Worm (Caenorhabditis elegans) whole organism, L1 larva: ENCODE data around the gene dtmk-1.
A peak's percentile ranks its signal among the peaks of the same experiment; 100 is the strongest.

ENCODE experiments used
- C16A3.4 ChIP-seq: fragments of 150-350 bp; optimal IDR thresholded peaks from 2 replicates; lab custom pipeline; 2014; ENCODE audit warnings: missing biosample characterization, missing genetic modification characterization
- F16B12.6 ChIP-seq: fragments of 150-350 bp; optimal IDR thresholded peaks from 2 replicates; lab custom pipeline; 2014; ENCODE audit warnings: missing biosample characterization, missing genetic modification characterization
- Y116A8C.19 ChIP-seq: sonication (generic microtip); optimal IDR thresholded peaks from 2 replicates; lab custom pipeline; 2016; ENCODE audit warnings: missing compliant biosample characterization, missing genetic modification characterization, borderline replicate concordance
- aha-1 ChIP-seq: fragments of 150-350 bp; optimal IDR thresholded peaks from 2 replicates; lab custom pipeline; 2014; ENCODE audit warnings: missing biosample characterization, missing genetic modification characterization
- blmp-1 ChIP-seq: fragments of 150-350 bp; optimal IDR thresholded peaks from 2 replicates; lab custom pipeline; 2014; ENCODE audit warnings: missing biosample characterization, missing genetic modification characterization
- ces-1 ChIP-seq: fragments of 150-350 bp; optimal IDR thresholded peaks from 2 replicates; lab custom pipeline; 2014; ENCODE audit warnings: missing biosample characterization, missing genetic modification reagents, missing genetic modification characterization
- efl-1 ChIP-seq, 4 experiments: fragments of 150-350 bp; optimal IDR thresholded peaks in 3 of 4; peaks in 1 of 4; 1 replicate in 1 of 4; 2 replicates in 3 of 4; lab custom pipeline; 2014; ENCODE audit warnings: missing biosample characterization in 2 of 4, missing genetic modification characterization in 2 of 4, missing genetic modification reagents in 2 of 4
- efl-3 ChIP-seq: fragments of 200-800 bp; sonication (Bioruptor generic); optimal IDR thresholded peaks from 2 replicates; lab custom pipeline; 2018; ENCODE audit warnings: mild to moderate bottlenecking, missing genetic modification characterization, missing compliant biosample characterization
- egl-13 ChIP-seq: sonication (generic microtip); optimal IDR thresholded peaks from 2 replicates; lab custom pipeline; 2016; ENCODE audit warnings: missing genotype, missing genetic modification reagents, missing genetic modification characterization, missing compliant biosample characterization
- elt-3 ChIP-seq, 6 experiments: fragments of 150-350 bp in 1 of 6; sonication (generic microtip); optimal IDR thresholded peaks; 2 replicates each; lab custom pipeline; 2017 to 2018; ENCODE audit warnings: missing biosample characterization in 6 of 6, missing genetic modification characterization in 6 of 6, inconsistent platforms in 1 of 6
- ets-5 ChIP-seq: fragments of 200-800 bp; sonication (Bioruptor generic); IDR thresholded peaks from 2 replicates; pipeline ENCODE4 v1.3.6; 2022; ENCODE audit warnings: missing genetic modification characterization, missing compliant biosample characterization
- fkh-10 ChIP-seq: sonication (generic microtip); optimal IDR thresholded peaks from 2 replicates; lab custom pipeline; 2017; ENCODE audit warnings: missing biosample characterization, missing genetic modification reagents, missing genetic modification characterization
- fkh-4 ChIP-seq: sonication (generic microtip); optimal IDR thresholded peaks from 2 replicates; lab custom pipeline; 2016; ENCODE audit warnings: missing compliant biosample characterization, missing genetic modification characterization, borderline replicate concordance
- fkh-8 ChIP-seq: sonication (generic microtip); optimal IDR thresholded peaks from 2 replicates; lab custom pipeline; 2016; ENCODE audit warnings: mild to moderate bottlenecking, missing genetic modification characterization, missing compliant biosample characterization
- grh-1 ChIP-seq: fragments of 200-800 bp; sonication (Bioruptor generic); IDR thresholded peaks from 2 replicates; pipeline ENCODE4 v1.3.6; 2022; ENCODE audit warnings: missing genetic modification reagents, missing genetic modification characterization, missing compliant biosample characterization
- jun-1 ChIP-seq: fragments of 150-350 bp; optimal IDR thresholded peaks from 2 replicates; lab custom pipeline; 2014; ENCODE audit warnings: missing biosample characterization, missing genetic modification reagents, missing genetic modification characterization
- lin-13 ChIP-seq: fragments of 150-350 bp; optimal IDR thresholded peaks from 2 replicates; lab custom pipeline; 2014; ENCODE audit warnings: missing biosample characterization, missing genetic modification reagents, missing genetic modification characterization
- lin-14 ChIP-seq: fragments of 200-800 bp; sonication (Bioruptor generic); optimal IDR thresholded peaks from 2 replicates; lab custom pipeline; 2018; ENCODE audit warnings: mild to moderate bottlenecking, missing genetic modification characterization, moderate library complexity, missing compliant biosample characterization
- mab-9 ChIP-seq: fragments of 200-800 bp; sonication (Bioruptor generic); IDR thresholded peaks from 2 replicates; pipeline ENCODE4 v1.3.6; 2022; ENCODE audit warnings: missing genetic modification reagents, missing genetic modification characterization, missing compliant biosample characterization
- mef-2 ChIP-seq: fragments of 150-350 bp; optimal IDR thresholded peaks from 2 replicates; lab custom pipeline; 2014; ENCODE audit warnings: missing biosample characterization, missing genetic modification characterization
- mep-1 ChIP-seq: fragments of 150-350 bp; optimal IDR thresholded peaks from 2 replicates; lab custom pipeline; 2014; ENCODE audit warnings: missing biosample characterization, missing genetic modification characterization
- nhr-11 ChIP-seq: fragments of 150-350 bp; optimal IDR thresholded peaks from 2 replicates; lab custom pipeline; 2014; ENCODE audit warnings: missing biosample characterization, missing genetic modification characterization
- nhr-12 ChIP-seq: sonication (generic microtip); optimal IDR thresholded peaks from 2 replicates; lab custom pipeline; 2017; ENCODE audit warnings: missing biosample characterization, missing genetic modification characterization
- nhr-20 ChIP-seq: sonication (generic microtip); optimal IDR thresholded peaks from 2 replicates; lab custom pipeline; 2016; ENCODE audit warnings: mild to moderate bottlenecking, missing genetic modification characterization, missing compliant biosample characterization
- nhr-237 ChIP-seq: fragments of 150-350 bp; optimal IDR thresholded peaks from 2 replicates; lab custom pipeline; 2014; ENCODE audit warnings: missing biosample characterization, missing genetic modification characterization
- nhr-90 ChIP-seq: sonication (generic microtip); optimal IDR thresholded peaks from 2 replicates; lab custom pipeline; 2016; ENCODE audit warnings: mild to moderate bottlenecking, missing genetic modification characterization, missing compliant biosample characterization; ENCODE audit not compliant: poor library complexity
- pax-3 ChIP-seq: fragments of 200-800 bp; sonication (Bioruptor generic); optimal IDR thresholded peaks from 2 replicates; lab custom pipeline; 2018; ENCODE audit warnings: mild to moderate bottlenecking, missing genetic modification characterization, moderate library complexity, missing compliant biosample characterization
- pqm-1 ChIP-seq: sonication (generic microtip); optimal IDR thresholded peaks from 3 replicates; lab custom pipeline; 2017; ENCODE audit warnings: missing biosample characterization, missing genetic modification characterization
- skn-1 ChIP-seq: fragments of 150-350 bp; optimal IDR thresholded peaks from 2 replicates; lab custom pipeline; 2014; ENCODE audit warnings: missing biosample characterization, missing genetic modification characterization
- snpc-4 ChIP-seq: fragments of 150-350 bp; optimal IDR thresholded peaks from 2 replicates; lab custom pipeline; 2014; ENCODE audit warnings: missing biosample characterization, missing genetic modification characterization
- sox-4 ChIP-seq: sonication (generic microtip); optimal IDR thresholded peaks from 2 replicates; lab custom pipeline; 2016; ENCODE audit warnings: missing genetic modification characterization, missing compliant biosample characterization
- swsn-7 ChIP-seq: sonication (generic microtip); optimal IDR thresholded peaks from 2 replicates; lab custom pipeline; 2016; ENCODE audit warnings: missing genetic modification characterization, missing compliant biosample characterization
- tbx-2 ChIP-seq: sonication (generic microtip); optimal IDR thresholded peaks from 2 replicates; lab custom pipeline; 2016; ENCODE audit warnings: missing genetic modification characterization, missing compliant biosample characterization
- tlp-1 ChIP-seq: fragments of 150-350 bp; optimal IDR thresholded peaks from 2 replicates; lab custom pipeline; 2014; ENCODE audit warnings: missing biosample characterization, missing genetic modification characterization
- unc-130 ChIP-seq: fragments of 150-350 bp; optimal IDR thresholded peaks from 2 replicates; lab custom pipeline; 2017; ENCODE audit warnings: missing biosample characterization, missing genetic modification characterization, inconsistent platforms
- unc-30 ChIP-seq: sonication (generic microtip); optimal IDR thresholded peaks from 2 replicates; lab custom pipeline; 2017; ENCODE audit warnings: missing biosample characterization, missing genetic modification characterization
- unc-62 ChIP-seq: fragments of 150-350 bp; optimal IDR thresholded peaks from 2 replicates; lab custom pipeline; 2014; ENCODE audit warnings: missing biosample characterization, missing genetic modification reagents, missing genetic modification characterization
- unc-86 ChIP-seq: sonication (generic microtip); optimal IDR thresholded peaks from 2 replicates; lab custom pipeline; 2016; ENCODE audit warnings: missing genetic modification characterization, missing compliant biosample characterization
- unc-98 ChIP-seq: fragments of 200-800 bp; sonication (Bioruptor generic); IDR thresholded peaks from 2 replicates; pipeline ENCODE4 v1.3.6; 2022; ENCODE audit warnings: missing genetic modification characterization, missing compliant biosample characterization
- vab-15 ChIP-seq: sonication (generic microtip); optimal IDR thresholded peaks from 2 replicates; lab custom pipeline; 2017; ENCODE audit warnings: missing genotype, mild to moderate bottlenecking, missing genetic modification characterization, missing compliant biosample characterization
- xbp-1 ChIP-seq: sonication (generic microtip); optimal IDR thresholded peaks from 2 replicates; lab custom pipeline; 2016; ENCODE audit warnings: missing genetic modification characterization, missing compliant biosample characterization
- zag-1 ChIP-seq: fragments of 150-350 bp; optimal IDR thresholded peaks from 2 replicates; lab custom pipeline; 2014; ENCODE audit warnings: missing biosample characterization, missing genetic modification characterization
- zip-4 ChIP-seq: fragments of 200-800 bp; sonication (Bioruptor generic); optimal IDR thresholded peaks from 2 replicates; lab custom pipeline; 2018; ENCODE audit warnings: mild to moderate bottlenecking, missing genetic modification characterization, moderate library complexity, missing compliant biosample characterization

Gene dtmk-1

ce11 chrII:9967999-9968706 lies 1.3 kb upstream of the dtmk-1 start, which contains the start of the genes R53.4 and psf-1 (continued):
- TF ChIP-seq Y116A8C.19 (no peak), lin-14 (peak; percentile 75), mep-1 (peak; percentile 76), efl-3 (GFP tag; lab: Kevin White, UChicago) (no peak), pax-3 (peak; percentile 33), zip-4 (GFP tag; lab: Kevin White, UChicago) (no peak), unc-130 (tag; lab: Kevin White, UChicago) (peak; percentile 32), tlp-1 (no peak), mab-9 (no peak), fkh-10 (GFP tag; lab: Kevin White, UChicago) (no peak), skn-1 (tag; lab: Kevin White, UChicago) (peak; percentile 83), unc-62 (GFP tag; lab: Kevin White, UChicago) (no peak), C16A3.4 (tag; lab: Kevin White, UChicago) (peak; percentile 61), efl-1 (optimal IDR thresholded peaks at IDR 0.05; lab: Kevin White, UChicago) (peak; percentile 66 to 86), efl-1 (GFP tag; optimal IDR thresholded peaks at IDR 0.05 in 1 of 2; lab: Kevin White, UChicago) (peak; percentile 87 to 97), ets-5 (GFP tag; lab: Robert Waterston, UW) (no peak), egl-13 (tag; lab: Kevin White, UChicago) (peak; percentile 43), fkh-8 (tag; lab: Kevin White, UChicago) (peak; percentile 53), ces-1 (GFP tag; lab: Kevin White, UChicago) (no peak), tbx-2 (tag; lab: Kevin White, UChicago) (peak; percentile 72), nhr-90 (tag; lab: Kevin White, UChicago) (peak; percentile 46), jun-1 (tag; lab: Kevin White, UChicago) (no peak), nhr-237 (tag; lab: Kevin White, UChicago) (no peak), lin-13 (GFP tag; lab: Kevin White, UChicago) (peak; percentile 53), nhr-11 (no peak), elt-3 (tag; optimal IDR thresholded peaks at IDR 0.05; lab: Kevin White, UChicago) (peak in 1 of 6 experiments; percentile 72), unc-86 (tag; lab: Kevin White, UChicago) (peak; percentile 30), fkh-4 (tag; lab: Kevin White, UChicago) (no peak), unc-98 (no peak), nhr-20 (tag; lab: Kevin White, UChicago) (peak; percentile 71), mef-2 (tag; lab: Kevin White, UChicago) (no peak), sox-4 (tag; lab: Kevin White, UChicago) (no peak), pqm-1 (tag; lab: Kevin White, UChicago) (no peak), F16B12.6 (tag; lab: Kevin White, UChicago) (peak; percentile 55), blmp-1 (tag; lab: Kevin White, UChicago) (peak; percentile 62), vab-15 (peak; percentile 37), aha-1 (tag; lab: Kevin White, UChicago) (peak; percentile 15), xbp-1 (peak; percentile 61), swsn-7 (tag; lab: Kevin White, UChicago) (peak; percentile 58), zag-1 (no peak), unc-30 (tag; lab: Kevin White, UChicago) (no peak), grh-1 (peak; percentile 41; the same call in 1 of the 2 replicates), nhr-12 (tag; lab: Kevin White, UChicago) (no peak)

DNA sequence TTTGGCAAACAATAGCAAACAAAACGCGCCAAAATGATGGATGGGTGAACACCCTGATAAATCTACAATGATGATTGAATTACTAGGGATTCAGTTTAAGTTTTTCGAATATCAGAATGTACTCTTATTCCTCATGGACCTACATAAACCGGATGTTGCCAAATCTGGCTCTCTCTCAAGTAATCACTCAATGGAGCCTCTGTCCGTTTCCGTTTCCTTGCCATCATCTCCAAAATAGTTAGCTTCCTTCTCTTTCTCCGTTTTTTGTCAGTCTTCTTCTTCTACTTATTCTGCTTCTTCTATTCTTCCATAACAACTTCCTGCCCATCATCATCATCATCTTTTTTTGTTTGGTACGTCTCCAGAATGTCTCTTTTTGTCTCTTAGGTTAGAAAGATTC lies 1.6 kb downstream of the dtmk-1 start:
- no peak for TF ChIP-seq snpc-4 (tag; lab: Kevin White, UChicago)
- TF ChIP-seq tbx-2 (tag; lab: Kevin White, UChicago): peak; percentile 37
- TF ChIP-seq, all 84 proteins: peak for 1
